Worm (Caenorhabditis elegans) whole organism, midembryonic: ENCODE results near the gene B0222.15.

Experiments
- T22C8.4 ChIP-seq: fragments of 200-800 bp; sonication (Bioruptor generic); IDR thresholded peaks from 2 replicates; pipeline ENCODE4 v1.3.6; 2022; ENCODE audit warnings: missing genetic modification characterization, missing compliant biosample characterization
- flt-1 ChIP-seq: fragments of 200-800 bp; sonication (Bioruptor generic); IDR thresholded peaks from 2 replicates; pipeline ENCODE4 v1.3.6; 2022; ENCODE audit warnings: missing genetic modification characterization, missing compliant biosample characterization
- klf-2 ChIP-seq: fragments of 200-800 bp; sonication (Bioruptor generic); conservative IDR thresholded peaks from 2 replicates; pipeline ENCODE4 v1.3.6; 2022; ENCODE audit warnings: missing genetic modification reagents, missing genetic modification characterization, missing compliant biosample characterization
- ref-1 ChIP-seq: fragments of 200-800 bp; sonication (Bioruptor generic); conservative IDR thresholded peaks from 2 replicates; pipeline ENCODE4 v1.3.6; 2022; ENCODE audit warnings: missing genetic modification reagents, missing genetic modification characterization, missing compliant biosample characterization
- ztf-29 ChIP-seq: fragments of 200-800 bp; sonication (Bioruptor generic); IDR thresholded peaks from 2 replicates; pipeline ENCODE4 v1.3.6; 2022; ENCODE audit warnings: missing genetic modification reagents, missing genetic modification characterization, missing compliant biosample characterization

- TF ChIP-seq flt-1 (GFP tag; lab: Robert Waterston, UW) = no peak
- TF ChIP-seq ztf-29 (GFP tag; lab: Robert Waterston, UW) = no peak
- no peak for TF ChIP-seq T22C8.4 (GFP tag; lab: Robert Waterston, UW)
- no peak for TF ChIP-seq ref-1 (GFP tag; lab: Robert Waterston, UW)
- TF ChIP-seq klf-2 (GFP tag; lab: Robert Waterston, UW) = no peak
These were observed 46.1 kb upstream of the B0222.15 start, which contains the start of gene asp-2 for ce11 chrV:9202710-9203109.
